Worm (Caenorhabditis elegans) whole organism, young adult: ENCODE results near the gene C16D2.1.

Experiments
- F10E7.11 ChIP-seq: sonication (generic microtip); optimal IDR thresholded peaks from 2 replicates; lab custom pipeline; 2017; ENCODE audit warnings: mild to moderate bottlenecking, missing genetic modification characterization, moderate library complexity, missing compliant biosample characterization
- F57C9.4 ChIP-seq: sonication (generic microtip); optimal IDR thresholded peaks from 2 replicates; lab custom pipeline; 2017; ENCODE audit warnings: mild to moderate bottlenecking, missing genetic modification characterization, missing compliant biosample characterization
- Y56A3A.18 ChIP-seq: fragments of 200-800 bp; sonication (Bioruptor generic); IDR thresholded peaks from 2 replicates; pipeline ENCODE4 v1.3.6; 2022; ENCODE audit warnings: missing genetic modification reagents, missing genetic modification characterization, missing compliant biosample characterization
- ekl-4 ChIP-seq: fragments of 200-800 bp; sonication (Bioruptor generic); IDR thresholded peaks from 2 replicates; pipeline ENCODE4 v1.3.6; 2022; ENCODE audit warnings: missing genetic modification reagents, missing genetic modification characterization, missing compliant biosample characterization
- mes-4 ChIP-seq: sonication (generic microtip); optimal IDR thresholded peaks from 2 replicates; lab custom pipeline; 2016; ENCODE audit warnings: missing genotype, missing genetic modification characterization, missing compliant biosample characterization
- unc-62 ChIP-seq: fragments of 150-350 bp; optimal IDR thresholded peaks from 2 replicates; lab custom pipeline; 2014; ENCODE audit warnings: missing biosample characterization, missing genetic modification reagents, missing genetic modification characterization

DNA sequence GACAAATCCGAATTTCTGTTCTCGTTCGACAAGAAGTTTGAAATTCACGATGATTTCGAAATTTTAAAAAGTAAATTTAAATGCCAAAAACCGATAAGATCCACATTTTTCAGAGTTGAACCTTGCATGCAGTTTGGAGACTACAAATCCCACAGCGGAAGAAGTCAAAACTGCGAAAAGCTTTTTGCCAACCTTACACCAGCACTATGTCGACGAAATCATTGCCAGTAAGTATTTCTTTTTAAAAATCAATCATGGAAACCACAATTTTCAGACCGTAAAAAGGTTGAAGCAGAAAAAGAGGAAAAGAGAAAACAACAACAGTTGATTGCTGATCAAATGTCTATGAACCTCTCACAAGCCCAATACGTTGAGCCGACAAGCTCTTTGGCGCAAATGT is 39.4 kb downstream of the C16D2.1 start:
- TF ChIP-seq unc-62 (no peak), mes-4 (no peak), F10E7.11 (tag; lab: Kevin White, UChicago) (no peak), F57C9.4 (tag; lab: Kevin White, UChicago) (no peak), Y56A3A.18 (GFP tag; lab: Robert Waterston, UW) (no peak), ekl-4 (GFP tag; lab: Robert Waterston, UW) (no peak)
